Fruit fly (Drosophila melanogaster): ENCODE measurements around the gene CG8773.

CG8773 gene

DNA sequence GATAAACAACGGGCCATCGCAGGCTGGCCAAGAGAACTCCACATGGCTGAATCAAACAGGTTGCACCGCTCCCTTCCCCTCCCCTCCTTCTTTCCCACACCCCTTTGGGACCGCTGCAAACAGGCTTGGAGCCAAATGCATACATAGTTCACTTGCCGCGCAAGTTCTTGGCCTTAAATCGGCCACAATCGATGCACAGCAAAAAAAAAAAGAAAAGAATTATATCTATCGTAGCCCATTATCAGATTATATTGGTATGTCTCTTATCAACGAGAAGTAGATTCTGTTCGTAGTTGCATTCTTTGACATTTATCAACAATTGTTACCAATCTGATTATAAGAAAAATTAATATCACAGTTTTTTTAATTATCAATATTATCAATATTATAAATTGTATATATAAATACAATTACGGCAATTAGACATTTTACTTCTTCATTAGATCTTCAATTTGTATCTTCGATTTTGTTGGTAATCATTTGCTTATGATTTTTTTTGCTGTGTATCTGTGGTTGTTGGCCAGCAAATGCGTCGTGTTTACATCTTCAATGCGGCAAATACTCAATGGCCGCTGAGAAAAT is 10.9 kb downstream of the CG8773 start:
- peak; percentile 91 for TF ChIP-seq CG8159 (tag; optimal IDR thresholded peaks at IDR 0.05)
- no peak for TF ChIP-seq CG32121 (GFP tag; IDR thresholded peaks at IDR 0.05)
- TF ChIP-seq CG12605 (GFP tag; IDR thresholded peaks at IDR 0.05), result peak; percentile 65
- TF ChIP-seq CG14655 (GFP tag; optimal IDR thresholded peaks at IDR 0.05), result peak; percentile 96
- no peak for TF ChIP-seq rn (GFP tag; IDR thresholded peaks at IDR 0.05)
- TF ChIP-seq Pif1B (GFP tag; optimal IDR thresholded peaks at IDR 0.05), result peak; percentile 68
- TF ChIP-seq CG34367 (tag; optimal IDR thresholded peaks at IDR 0.05), result peak; percentile 77
- peak; percentile 73 for TF ChIP-seq D1 (tag; optimal IDR thresholded peaks at IDR 0.05)
- no peak for TF ChIP-seq CG10348 (GFP tag; IDR thresholded peaks at IDR 0.05)
- TF ChIP-seq Pif1A (GFP tag; optimal IDR thresholded peaks at IDR 0.05), result peak; percentile 62
- peak; percentile 11 for TF ChIP-seq gl (tag; optimal IDR thresholded peaks at IDR 0.05)
- peak; percentile 88 for TF ChIP-seq CG8301 (tag; optimal IDR thresholded peaks at IDR 0.05)
- TF ChIP-seq CG15710 (tag; optimal IDR thresholded peaks at IDR 0.05), result peak; percentile 84
- TF ChIP-seq Snoo (tag; optimal IDR thresholded peaks at IDR 0.05), result peak; percentile 84
- peak; percentile 82 for TF ChIP-seq CG17806 (tag; optimal IDR thresholded peaks at IDR 0.05)
- TF ChIP-seq Ets98B (GFP tag; IDR thresholded peaks at IDR 0.05), result peak; percentile 45
- TF ChIP-seq CG4496 (GFP tag; IDR thresholded peaks at IDR 0.05), result peak; percentile 51; the same call in 1 of the 3 replicates
- peak; percentile 58 for TF ChIP-seq CG13204 (GFP tag; optimal IDR thresholded peaks at IDR 0.05)
- TF ChIP-seq EcR (GFP tag; optimal IDR thresholded peaks at IDR 0.05), result peak; percentile 55
- peak; percentile 90 for TF ChIP-seq CG9948 (tag; optimal IDR thresholded peaks at IDR 0.05)
- TF ChIP-seq fd96Ca (GFP tag; IDR thresholded peaks at IDR 0.05), result no peak; the same call in 1 of the 3 replicates

DNA sequence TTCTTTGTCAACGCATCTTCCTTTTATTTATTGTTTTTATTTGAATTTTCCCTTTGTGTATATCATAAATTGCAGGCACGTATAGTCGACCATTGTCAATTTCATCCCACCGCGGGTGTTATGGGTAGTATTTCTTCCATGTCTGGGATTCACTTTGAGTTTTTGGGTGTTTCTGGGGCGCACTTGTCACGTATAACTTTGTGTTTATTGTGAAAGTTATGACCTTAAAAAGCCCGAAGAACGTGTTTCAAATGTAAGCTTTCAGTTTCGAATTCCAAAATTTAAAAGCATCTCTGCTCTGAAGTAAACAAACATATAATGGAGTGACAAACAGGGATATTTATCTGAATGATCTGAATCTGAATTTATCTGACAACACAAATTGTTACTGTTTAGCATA is 12.0 kb downstream of the CG8773 start:
- TF ChIP-seq D1 (tag; optimal IDR thresholded peaks at IDR 0.05) (no peak), CG34367 (tag; optimal IDR thresholded peaks at IDR 0.05) (no peak), CG32121 (GFP tag; IDR thresholded peaks at IDR 0.05) (no peak), Pif1B (GFP tag; optimal IDR thresholded peaks at IDR 0.05) (no peak), CG12605 (GFP tag; IDR thresholded peaks at IDR 0.05) (no peak), CG15710 (tag; optimal IDR thresholded peaks at IDR 0.05) (no peak), CG9948 (tag; optimal IDR thresholded peaks at IDR 0.05) (no peak), rn (GFP tag; IDR thresholded peaks at IDR 0.05) (no peak), fd96Ca (GFP tag; IDR thresholded peaks at IDR 0.05) (no peak), CG8301 (tag; optimal IDR thresholded peaks at IDR 0.05) (no peak)

DNA sequence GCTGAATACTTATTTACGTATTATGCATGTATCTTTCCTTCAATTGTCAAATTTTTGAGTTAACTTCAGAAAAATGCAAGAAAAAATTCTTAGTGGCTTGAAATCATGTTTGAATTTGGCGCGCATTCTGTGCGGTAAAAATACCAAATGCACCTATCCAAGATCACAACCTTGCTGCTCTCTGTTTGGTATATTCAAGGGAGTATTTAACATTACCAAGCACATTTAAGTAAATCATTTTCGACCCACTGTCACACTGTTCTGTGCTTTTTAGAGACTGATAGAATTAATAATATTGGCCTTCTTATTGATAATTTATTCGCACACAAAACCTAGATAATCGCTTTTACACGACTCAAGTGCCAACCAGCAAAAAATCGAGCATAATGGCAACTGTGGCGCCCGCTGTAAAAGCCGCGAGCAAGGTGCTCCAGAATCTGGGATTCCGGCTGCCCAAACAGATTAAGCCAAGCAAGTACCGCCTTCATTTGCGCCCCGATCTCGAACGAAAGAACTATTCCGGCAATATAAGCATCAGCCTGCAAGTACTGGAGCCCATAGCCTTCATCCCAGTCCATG is 14.7 kb downstream of the CG8773 start:
- TF ChIP-seq D1 (tag; optimal IDR thresholded peaks at IDR 0.05), result no peak
- no peak for TF ChIP-seq EcR (GFP tag; optimal IDR thresholded peaks at IDR 0.05)
- TF ChIP-seq CG12605 (GFP tag; IDR thresholded peaks at IDR 0.05), result no peak
- no peak for TF ChIP-seq CG15710 (tag; optimal IDR thresholded peaks at IDR 0.05)
- TF ChIP-seq CG13204 (GFP tag; optimal IDR thresholded peaks at IDR 0.05), result no peak
- no peak for TF ChIP-seq gl (tag; optimal IDR thresholded peaks at IDR 0.05)
- TF ChIP-seq CG32121 (GFP tag; IDR thresholded peaks at IDR 0.05), result no peak
- no peak for TF ChIP-seq Snoo (tag; optimal IDR thresholded peaks at IDR 0.05)
- no peak for TF ChIP-seq CG17806 (tag; optimal IDR thresholded peaks at IDR 0.05)
- TF ChIP-seq rn (GFP tag; IDR thresholded peaks at IDR 0.05), result no peak
- TF ChIP-seq CG10348 (GFP tag; IDR thresholded peaks at IDR 0.05), result no peak
- no peak for TF ChIP-seq fd96Ca (GFP tag; IDR thresholded peaks at IDR 0.05)
- TF ChIP-seq CG8159 (tag; optimal IDR thresholded peaks at IDR 0.05), result no peak
- no peak for TF ChIP-seq Pif1B (GFP tag; optimal IDR thresholded peaks at IDR 0.05)
- no peak for TF ChIP-seq Pif1A (GFP tag; optimal IDR thresholded peaks at IDR 0.05)
- no peak for TF ChIP-seq CG14655 (GFP tag; optimal IDR thresholded peaks at IDR 0.05)
- TF ChIP-seq CG34367 (tag; optimal IDR thresholded peaks at IDR 0.05), result no peak
- no peak for TF ChIP-seq CG4496 (GFP tag; IDR thresholded peaks at IDR 0.05)
- TF ChIP-seq CG9948 (tag; optimal IDR thresholded peaks at IDR 0.05), result no peak
- no peak for TF ChIP-seq CG8301 (tag; optimal IDR thresholded peaks at IDR 0.05)

DNA sequence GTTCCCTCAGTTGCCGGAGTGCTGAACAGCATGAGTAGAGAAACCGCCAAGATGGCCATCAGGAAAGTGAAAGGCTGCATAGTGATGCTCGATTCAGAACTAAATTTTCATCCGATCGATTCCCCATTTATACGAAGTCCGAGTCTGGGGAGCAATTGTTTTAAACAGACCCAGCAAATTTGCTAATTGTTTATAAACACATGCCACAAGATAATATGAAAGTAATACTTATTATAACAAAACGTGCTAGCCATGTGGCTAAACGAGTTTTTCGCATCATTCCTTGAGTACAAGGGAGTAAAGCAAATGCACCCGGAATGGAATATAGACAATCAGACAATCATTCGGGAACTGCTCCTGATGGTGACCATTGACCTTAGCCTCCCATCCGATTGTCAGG is 18.5 kb downstream of the CG8773 start, which contains the start of gene CG44142:
TSS of gene CG44142 (minus strand) at position 101 of the 400 bp plus-strand sequence.
- TF ChIP-seq CG13204 (GFP tag; optimal IDR thresholded peaks at IDR 0.05) (no peak), CG17806 (tag; optimal IDR thresholded peaks at IDR 0.05) (no peak), rn (GFP tag; IDR thresholded peaks at IDR 0.05) (no peak), Snoo (tag; optimal IDR thresholded peaks at IDR 0.05) (no peak), CG8159 (tag; optimal IDR thresholded peaks at IDR 0.05) (no peak), Pif1A (GFP tag; optimal IDR thresholded peaks at IDR 0.05) (no peak), EcR (GFP tag; optimal IDR thresholded peaks at IDR 0.05) (no peak), CG8301 (tag; optimal IDR thresholded peaks at IDR 0.05) (no peak)

DNA sequence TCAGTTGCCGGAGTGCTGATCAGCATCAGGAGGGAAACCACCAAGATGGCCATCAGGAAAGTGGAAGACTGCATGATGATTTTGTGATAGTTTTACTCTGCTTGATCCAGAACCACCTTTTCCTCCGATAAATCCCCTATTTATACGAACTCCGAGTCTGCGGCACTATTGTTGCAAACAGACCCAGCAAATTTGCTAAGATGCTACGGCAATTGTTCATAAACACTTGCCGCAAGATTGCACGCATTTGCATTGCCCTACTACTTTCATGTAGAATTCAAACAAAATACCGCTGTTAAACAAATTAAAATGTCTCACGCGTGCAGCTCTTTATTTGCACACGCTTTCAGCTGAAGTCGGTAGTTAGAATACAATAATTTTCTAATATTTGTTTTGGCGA is 24.6 kb downstream of the CG8773 start, which contains the start of gene CG45080:
TSS of gene CG45080 (minus strand) at position 101 of the 400 bp plus-strand sequence.
- TF ChIP-seq Pif1B (GFP tag; optimal IDR thresholded peaks at IDR 0.05) (no peak), CG10348 (GFP tag; IDR thresholded peaks at IDR 0.05) (no peak), CG8301 (tag; optimal IDR thresholded peaks at IDR 0.05) (no peak), CG4496 (GFP tag; IDR thresholded peaks at IDR 0.05) (no peak), CG8159 (tag; optimal IDR thresholded peaks at IDR 0.05) (no peak), CG32121 (GFP tag; IDR thresholded peaks at IDR 0.05) (no peak), CG34367 (tag; optimal IDR thresholded peaks at IDR 0.05) (no peak), rn (GFP tag; IDR thresholded peaks at IDR 0.05) (no peak)

DNA sequence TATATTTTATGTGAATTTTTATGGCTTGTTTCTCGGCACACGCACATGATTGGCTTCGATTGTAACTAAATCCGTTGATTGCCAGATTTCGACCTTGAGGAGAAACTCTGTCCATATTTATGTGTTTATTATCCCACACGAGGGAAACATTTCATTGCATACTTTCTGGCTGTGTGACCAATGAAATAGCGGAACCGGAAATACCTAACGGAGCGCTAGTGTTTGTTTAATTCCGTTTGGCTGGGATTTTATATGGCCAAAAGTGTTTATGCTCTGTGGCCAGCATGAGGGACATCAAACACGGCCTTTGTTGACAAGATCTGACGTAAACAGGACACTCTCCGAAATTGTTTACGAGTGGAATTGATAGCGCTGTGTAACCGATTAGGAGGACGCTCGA is 25.3 kb downstream of the CG8773 start:
- TF ChIP-seq fd96Ca (GFP tag; IDR thresholded peaks at IDR 0.05) (no peak), CG13204 (GFP tag; optimal IDR thresholded peaks at IDR 0.05) (no peak), CG4496 (GFP tag; IDR thresholded peaks at IDR 0.05) (peak; percentile 76; the same call in 2 of the 3 replicates), CG32121 (GFP tag; IDR thresholded peaks at IDR 0.05) (no peak), Pif1A (GFP tag; optimal IDR thresholded peaks at IDR 0.05) (peak; percentile 20)
